Fruit fly (Drosophila melanogaster) whole organism, embryonic: ENCODE data around the gene mus302.

Experiments
- B-H2 ChIP-seq: fragments of 200-800 bp; sonication (Bioruptor generic); optimal IDR thresholded peaks from 2 replicates; lab custom pipeline; 2018; ENCODE audit warnings: missing biosample characterization, mild to moderate bottlenecking, missing genetic modification characterization
- CG10462 ChIP-seq: fragments of 200-800 bp; sonication (Bioruptor generic); optimal IDR thresholded peaks from 2 replicates; lab custom pipeline; 2016; ENCODE audit warnings: missing biosample characterization, missing genetic modification characterization
- CG10979 ChIP-seq: fragments of 200-800 bp; sonication (Bioruptor generic); optimal IDR thresholded peaks from 2 replicates; lab custom pipeline; 2018; ENCODE audit warnings: missing biosample characterization, mild to moderate bottlenecking, missing genetic modification characterization, moderate library complexity
- CG12299 ChIP-seq: fragments of 200-800 bp; sonication (Bioruptor generic); optimal IDR thresholded peaks from 2 replicates; lab custom pipeline; 2018; ENCODE audit warnings: missing biosample characterization, mild to moderate bottlenecking, missing genetic modification characterization
- CG13624 ChIP-seq: fragments of 200-800 bp; sonication (Bioruptor generic); optimal IDR thresholded peaks from 2 replicates; lab custom pipeline; 2016; ENCODE audit warnings: missing biosample characterization, missing genetic modification characterization
- CG14667 ChIP-seq: fragments of 200-800 bp; sonication (Bioruptor generic); IDR thresholded peaks from 2 replicates; pipeline ENCODE4 v1.3.6; 2022; ENCODE audit warnings: missing biosample characterization, missing genetic modification characterization
- CG14710 ChIP-seq: fragments of 200-800 bp; sonication (Bioruptor generic); optimal IDR thresholded peaks from 3 replicates; lab custom pipeline; 2019; ENCODE audit warnings: missing biosample characterization, mild to moderate bottlenecking, missing genetic modification characterization, moderate library complexity
- CG17186 ChIP-seq: fragments of 200-800 bp; sonication (Bioruptor generic); optimal IDR thresholded peaks from 3 replicates; lab custom pipeline; 2017; ENCODE audit warnings: missing biosample characterization, missing genetic modification reagents, missing genetic modification characterization
- CG18476 ChIP-seq: fragments of 200-800 bp; sonication (Bioruptor generic); optimal IDR thresholded peaks from 2 replicates; lab custom pipeline; 2016; ENCODE audit warnings: missing biosample characterization, mild to moderate bottlenecking, missing genetic modification characterization
- CG2199 ChIP-seq: fragments of 200-800 bp; sonication (Bioruptor generic); IDR thresholded peaks from 3 replicates; pipeline ENCODE4 v1.3.6; 2022; ENCODE audit warnings: missing biosample characterization, missing genetic modification characterization
- CG32767 ChIP-seq: fragments of 200-800 bp; sonication (Bioruptor generic); IDR thresholded peaks from 2 replicates; pipeline ENCODE4 v1.3.6; 2022; ENCODE audit warnings: missing biosample characterization, missing genetic modification characterization
- CG33557 ChIP-seq: fragments of 200-800 bp; sonication (Bioruptor generic); optimal IDR thresholded peaks from 2 replicates; lab custom pipeline; 2019; ENCODE audit warnings: missing biosample characterization, mild to moderate bottlenecking, missing genetic modification characterization, moderate library complexity
- CG43689 ChIP-seq: fragments of 200-800 bp; sonication (Bioruptor generic); IDR thresholded peaks from 2 replicates; pipeline ENCODE4 v1.3.6; 2022; ENCODE audit warnings: missing biosample characterization, missing genetic modification characterization
- CG4854 ChIP-seq: fragments of 200-800 bp; sonication (Bioruptor generic); optimal IDR thresholded peaks from 2 replicates; lab custom pipeline; 2016; ENCODE audit warnings: missing biosample characterization, missing genetic modification characterization, inconsistent platforms
- CG6813 ChIP-seq: fragments of 200-800 bp; sonication (Bioruptor generic); optimal IDR thresholded peaks from 2 replicates; lab custom pipeline; 2017; ENCODE audit warnings: missing biosample characterization, missing genetic modification characterization, mild to moderate bottlenecking, moderate library complexity, missing genetic modification reagents
- CG9215 ChIP-seq: fragments of 200-800 bp; sonication (Bioruptor generic); IDR thresholded peaks from 2 replicates; pipeline ENCODE4 v1.3.6; 2022; ENCODE audit warnings: missing biosample characterization, missing genetic modification characterization
- Drgx ChIP-seq: fragments of 200-800 bp; sonication (Bioruptor generic); IDR thresholded peaks from 2 replicates; pipeline ENCODE4 v1.3.6; 2022; ENCODE audit warnings: missing biosample characterization, missing genetic modification characterization
- Hand ChIP-seq: fragments of 200-800 bp; sonication (Bioruptor generic); optimal IDR thresholded peaks from 2 replicates; lab custom pipeline; 2017; ENCODE audit warnings: mild to moderate bottlenecking, missing biosample characterization, missing genetic modification reagents, missing genetic modification characterization
- HmgD ChIP-seq: fragments of 200-800 bp; sonication (Bioruptor generic); optimal IDR thresholded peaks from 3 replicates; lab custom pipeline; 2016; ENCODE audit warnings: missing biosample characterization, missing genetic modification characterization
- MBD-R2 ChIP-seq: fragments of 200-800 bp; sonication (Bioruptor generic); IDR thresholded peaks from 2 replicates; pipeline ENCODE4 v1.3.6; 2022; ENCODE audit warnings: missing biosample characterization, missing genetic modification characterization
- NC2β ChIP-seq: fragments of 200-800 bp; sonication (Bioruptor generic); optimal IDR thresholded peaks from 2 replicates; lab custom pipeline; 2016; ENCODE audit warnings: missing biosample characterization, missing genetic modification characterization
- Optix ChIP-seq: fragments of 200-800 bp; sonication (Bioruptor generic); IDR thresholded peaks from 3 replicates; pipeline ENCODE4 v1.3.6; 2022; ENCODE audit warnings: missing biosample characterization, missing genetic modification characterization
- Trl ChIP-seq, 3 experiments: fragments of >200 bp in 2 of 3; fragments of 200-800 bp in 1 of 3; sonication (Bioruptor generic) in 1 of 3; optimal IDR thresholded peaks; 2 replicates in 1 of 3; 3 replicates in 2 of 3; lab custom pipeline; 2016 to 2017; ENCODE audit warnings: missing biosample characterization in 1 of 3, missing genetic modification characterization in 1 of 3
- ash1 ChIP-seq: fragments of 200-800 bp; sonication (Bioruptor generic); optimal IDR thresholded peaks from 2 replicates; lab custom pipeline; 2018; ENCODE audit warnings: missing biosample characterization, mild to moderate bottlenecking, missing genetic modification characterization
- caup ChIP-seq: fragments of 200-800 bp; sonication (Bioruptor generic); optimal IDR thresholded peaks from 3 replicates; lab custom pipeline; 2017; ENCODE audit warnings: missing biosample characterization, mild to moderate bottlenecking, missing genetic modification characterization, moderate library complexity; ENCODE audit not compliant: severe bottlenecking
- chif ChIP-seq, 2 experiments: fragments of 200-800 bp; sonication (Bioruptor generic); optimal IDR thresholded peaks; 3 replicates each; lab custom pipeline; 2016; ENCODE audit warnings: missing biosample characterization in 2 of 2, missing genetic modification characterization in 2 of 2
- chn ChIP-seq: fragments of 200-800 bp; sonication (Bioruptor generic); optimal IDR thresholded peaks from 2 replicates; lab custom pipeline; 2016; ENCODE audit warnings: missing biosample characterization, missing genetic modification characterization
- crp ChIP-seq, 2 experiments: fragments of 200-800 bp; sonication (Bioruptor generic); optimal IDR thresholded peaks; 2 replicates in 1 of 2; 3 replicates in 1 of 2; lab custom pipeline; 2017; ENCODE audit warnings: missing biosample characterization in 2 of 2, missing genetic modification characterization in 2 of 2, mild to moderate bottlenecking in 1 of 2, moderate library complexity in 1 of 2
- dati ChIP-seq: fragments of 200-800 bp; sonication (Bioruptor generic); IDR thresholded peaks from 2 replicates; pipeline ENCODE4 v1.3.6; 2022; ENCODE audit warnings: missing biosample characterization, missing genetic modification characterization
- fd102C ChIP-seq: fragments of 200-800 bp; sonication (Bioruptor generic); optimal IDR thresholded peaks from 2 replicates; lab custom pipeline; 2018; ENCODE audit warnings: missing biosample characterization, mild to moderate bottlenecking, missing genetic modification characterization, moderate library complexity
- fd3F ChIP-seq: fragments of 200-800 bp; sonication (Bioruptor generic); optimal IDR thresholded peaks from 2 replicates; lab custom pipeline; 2018; ENCODE audit warnings: missing biosample characterization, mild to moderate bottlenecking, missing genetic modification characterization, moderate library complexity
- gce ChIP-seq: fragments of 200-800 bp; sonication (Bioruptor generic); IDR thresholded peaks from 3 replicates; pipeline ENCODE4 v1.3.6; 2022; ENCODE audit warnings: missing biosample characterization, missing genetic modification characterization
- gem ChIP-seq: fragments of 200-800 bp; sonication (Bioruptor generic); optimal IDR thresholded peaks from 2 replicates; lab custom pipeline; 2019; ENCODE audit warnings: missing biosample characterization, mild to moderate bottlenecking, missing genetic modification characterization, moderate library complexity
- hb ChIP-seq: fragments of 200-800 bp; sonication (Bioruptor generic); IDR thresholded peaks from 3 replicates; pipeline ENCODE4 v1.3.6; 2022; ENCODE audit warnings: missing biosample characterization, missing genetic modification characterization; ENCODE audit not compliant: partially characterized antibody
- hkb ChIP-seq, 2 experiments: fragments of 200-800 bp in 1 of 2; fragments of >200 bp in 1 of 2; sonication (Bioruptor generic) in 1 of 2; IDR thresholded peaks in 1 of 2; optimal IDR thresholded peaks in 1 of 2; 2 replicates each; pipeline versions ENCODE4 v1.3.6 to Lab custom; 2017 to 2022; ENCODE audit warnings: missing biosample characterization in 1 of 2, missing genetic modification characterization in 1 of 2
- ken ChIP-seq: fragments of 200-800 bp; sonication (Bioruptor generic); IDR thresholded peaks from 3 replicates; pipeline ENCODE4 v1.3.6; 2022; ENCODE audit warnings: missing biosample characterization, missing genetic modification characterization
- nerfin-1 ChIP-seq: fragments of 200-800 bp; sonication (Bioruptor generic); optimal IDR thresholded peaks from 3 replicates; lab custom pipeline; 2019; ENCODE audit warnings: missing biosample characterization, mild to moderate bottlenecking, missing genetic modification characterization, moderate library complexity
- nerfin-2 ChIP-seq: fragments of 200-800 bp; sonication (Bioruptor generic); IDR thresholded peaks from 2 replicates; pipeline ENCODE4 v1.3.6; 2022; ENCODE audit warnings: missing biosample characterization, missing genetic modification characterization; ENCODE audit not compliant: partially characterized antibody
- onecut ChIP-seq: fragments of 200-800 bp; sonication (Bioruptor generic); IDR thresholded peaks from 2 replicates; pipeline ENCODE4 v1.3.6; 2022; ENCODE audit warnings: missing biosample characterization, missing genetic modification characterization
- pita ChIP-seq: fragments of 200-800 bp; sonication (Bioruptor generic); optimal IDR thresholded peaks from 2 replicates; lab custom pipeline; 2017; ENCODE audit warnings: missing biosample characterization, mild to moderate bottlenecking, missing genetic modification characterization
- psq ChIP-seq: fragments of 200-800 bp; sonication (Bioruptor generic); optimal IDR thresholded peaks from 2 replicates; lab custom pipeline; 2017; ENCODE audit warnings: missing biosample characterization, missing genetic modification characterization
- sd ChIP-seq: fragments of 200-800 bp; sonication (Bioruptor generic); optimal IDR thresholded peaks from 3 replicates; lab custom pipeline; 2018; ENCODE audit warnings: missing biosample characterization, mild to moderate bottlenecking, missing genetic modification characterization, moderate library complexity
- sna ChIP-seq: fragments of 200-800 bp; sonication (Bioruptor generic); IDR thresholded peaks from 2 replicates; pipeline ENCODE4 v1.3.6; 2022; ENCODE audit warnings: missing biosample characterization, missing genetic modification characterization; ENCODE audit not compliant: partially characterized antibody
- unc-4 ChIP-seq: fragments of 200-800 bp; sonication (Bioruptor generic); IDR thresholded peaks from 2 replicates; pipeline ENCODE4 v1.3.6; 2022; ENCODE audit warnings: missing biosample characterization, missing genetic modification characterization; ENCODE audit not compliant: partially characterized antibody
- wek ChIP-seq: fragments of 200-800 bp; sonication (Bioruptor generic); optimal IDR thresholded peaks from 3 replicates; lab custom pipeline; 2018; ENCODE audit warnings: missing biosample characterization, mild to moderate bottlenecking, missing genetic modification characterization, moderate library complexity
- wor ChIP-seq: fragments of 200-800 bp; sonication (Bioruptor generic); IDR thresholded peaks from 2 replicates; pipeline ENCODE4 v1.3.6; 2022; ENCODE audit warnings: missing biosample characterization, missing genetic modification characterization

The mus302 gene

DNA sequence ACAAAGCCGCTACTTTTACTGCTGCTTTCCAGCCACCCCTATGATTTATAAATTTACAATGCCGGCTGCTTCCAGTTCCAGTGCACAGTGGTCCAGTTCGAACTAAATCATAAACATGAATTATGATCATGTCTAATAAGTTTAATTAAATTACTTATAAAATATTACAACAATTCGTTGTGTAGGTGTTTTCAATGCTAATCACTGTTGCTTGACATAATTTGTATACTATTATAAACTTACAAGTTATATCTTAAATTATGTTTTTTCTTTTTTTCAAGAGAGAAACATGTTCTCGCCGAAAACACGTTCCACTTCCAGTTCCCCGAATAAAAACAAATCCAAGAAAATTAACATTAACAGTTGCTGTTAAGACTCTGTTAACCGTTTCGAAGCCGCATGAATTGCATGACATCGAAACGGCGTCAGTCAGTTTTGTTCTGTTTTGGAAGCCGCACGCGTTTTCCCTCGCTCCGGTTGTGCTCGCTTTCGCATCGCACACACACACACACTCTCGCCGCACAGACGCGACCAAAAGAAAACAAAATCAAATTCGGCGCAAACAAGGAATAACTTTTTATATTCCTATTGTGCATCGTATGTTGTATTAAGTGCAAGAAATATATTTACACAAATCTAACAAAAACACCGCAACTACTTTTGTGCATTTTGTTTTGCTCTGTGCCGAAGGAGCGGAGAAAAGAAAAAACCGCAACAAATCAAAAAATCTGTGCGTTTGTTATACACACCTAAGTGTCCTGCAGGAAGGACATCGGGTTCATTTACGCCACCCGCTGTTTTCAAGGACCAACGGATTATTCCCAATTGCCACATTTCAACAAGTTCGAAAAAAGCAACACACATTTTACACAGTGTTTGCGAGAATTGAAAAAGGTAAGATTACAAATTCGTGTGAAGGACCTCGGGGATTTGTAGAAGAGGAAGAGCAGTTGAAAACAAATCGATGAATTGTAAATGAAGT lies 13.6 kb downstream of the mus302 start, which contains the start of gene Nrt (continued):
- TF ChIP-seq Optix = no peak
- TF ChIP-seq Hand = peak; percentile 36
- no peak for TF ChIP-seq chif (GFP tag; optimal IDR thresholded peaks at IDR 0.05; lab: Kevin White, UChicago)
- TF ChIP-seq Trl (optimal IDR thresholded peaks at IDR 0.05; lab: Kevin White, UChicago) = peak in 1 of 2 experiments; percentile 10
- TF ChIP-seq Trl (GFP tag; optimal IDR thresholded peaks at IDR 0.05; lab: Kevin White, UChicago) = no peak
- peak; percentile 26; the same call in 1 of the 2 replicates for TF ChIP-seq MBD-R2 (GFP tag; lab: Robert Waterston, UW)
- 0 out of 2 replicates have a peak, but pooled peaks have one; percentile 40 for TF ChIP-seq nerfin-2
- peak; percentile 57 for TF ChIP-seq nerfin-1 (tag; lab: Kevin White, UChicago)
- peak; percentile 69 for TF ChIP-seq CG10979
- no peak for TF ChIP-seq ken (GFP tag; lab: Robert Waterston, UW)
- TF ChIP-seq CG18476 (GFP tag; lab: Kevin White, UChicago) = peak; percentile 72
- TF ChIP-seq CG33557 (GFP tag; lab: Kevin White, UChicago) = peak; percentile 66
- peak; percentile 57; the same call in 1 of the 3 replicates for TF ChIP-seq CG2199
- TF ChIP-seq hkb (optimal IDR thresholded peaks at IDR 0.05; lab: Kevin White, UChicago) = no peak
- peak; percentile 79 for TF ChIP-seq hkb (GFP tag; IDR thresholded peaks at IDR 0.05; lab: Robert Waterston, UW)
- no peak for TF ChIP-seq fd102C (GFP tag; lab: Kevin White, UChicago)
- TF ChIP-seq CG12299 (tag; lab: Kevin White, UChicago) = peak; percentile 57
- TF ChIP-seq CG9215 (GFP tag; lab: Robert Waterston, UW) = 0 out of 2 replicates have a peak, but pooled peaks have one; percentile 34
- no peak for TF ChIP-seq dati (GFP tag; lab: Robert Waterston, UW)
- TF ChIP-seq CG43689 (GFP tag; lab: Robert Waterston, UW) = no peak
- TF ChIP-seq CG17186 (GFP tag; lab: Kevin White, UChicago) = no peak
- peak; percentile 85 for TF ChIP-seq gem (tag; lab: Kevin White, UChicago)
- peak; percentile 7 for TF ChIP-seq chn (GFP tag; lab: Kevin White, UChicago)
- no peak for TF ChIP-seq ash1 (GFP tag; lab: Kevin White, UChicago)
- TF ChIP-seq wor (GFP tag; lab: Robert Waterston, UW) = no peak
- 0 out of 2 replicates have a peak, but pooled peaks have one; percentile 14 for TF ChIP-seq CG32767 (GFP tag; lab: Robert Waterston, UW)
- TF ChIP-seq pita = no peak
- TF ChIP-seq B-H2 (GFP tag; lab: Kevin White, UChicago) = peak; percentile 53
- TF ChIP-seq CG6813 (GFP tag; lab: Kevin White, UChicago) = peak; percentile 69
- TF ChIP-seq caup (GFP tag; lab: Kevin White, UChicago) = peak; percentile 31
- TF ChIP-seq gce (GFP tag; lab: Robert Waterston, UW) = no peak
- TF ChIP-seq hb (GFP tag; lab: Robert Waterston, UW) = no peak
- no peak for TF ChIP-seq HmgD (GFP tag; lab: Kevin White, UChicago)
- TF ChIP-seq CG10462 (GFP tag; lab: Kevin White, UChicago) = no peak
- no peak for TF ChIP-seq NC2β (GFP tag; lab: Kevin White, UChicago)
- TF ChIP-seq CG13624 (GFP tag; lab: Kevin White, UChicago) = no peak
- TF ChIP-seq CG14667 = no peak
- TF ChIP-seq crp (GFP tag; optimal IDR thresholded peaks at IDR 0.05; lab: Kevin White, UChicago) = no peak
- peak; percentile 20; the same call in 1 of the 2 replicates for TF ChIP-seq sna (GFP tag; lab: Robert Waterston, UW)
- peak; percentile 69 for TF ChIP-seq Drgx
- TF ChIP-seq wek (GFP tag; lab: Kevin White, UChicago) = no peak
- TF ChIP-seq sd = peak; percentile 17
- peak; percentile 1 for TF ChIP-seq CG4854 (GFP tag; lab: Kevin White, UChicago)
- TF ChIP-seq onecut = peak; percentile 33; the same call in 1 of the 2 replicates
- peak; percentile 27 for TF ChIP-seq fd3F
- TF ChIP-seq unc-4 (GFP tag; lab: Robert Waterston, UW) = no peak
- TF ChIP-seq psq (GFP tag; lab: Kevin White, UChicago) = no peak
- TF ChIP-seq CG14710 (tag; lab: Kevin White, UChicago) = peak; percentile 70
